Fruit fly (Drosophila melanogaster) whole organism, embryonic: Measurements from ENCODE around the gene CG13917.
A peak's percentile ranks its signal among the peaks of the same experiment; 100 is the strongest.

Experiments
- Adf1 ChIP-seq: fragments of 200-800 bp; sonication (Bioruptor generic); IDR thresholded peaks from 2 replicates; pipeline ENCODE4 v1.3.6; 2022; ENCODE audit warnings: missing biosample characterization, missing genetic modification characterization
- Atf3 ChIP-seq: fragments of 200-800 bp; sonication (Bioruptor generic); optimal IDR thresholded peaks from 3 replicates; lab custom pipeline; 2016; ENCODE audit warnings: missing biosample characterization, missing genetic modification characterization
- B-H1 ChIP-seq: fragments of 200-800 bp; sonication (Bioruptor generic); IDR thresholded peaks from 3 replicates; pipeline ENCODE4 v1.3.6; 2022; ENCODE audit warnings: missing biosample characterization, missing genetic modification characterization
- CG10147 ChIP-seq: fragments of 200-800 bp; sonication (Bioruptor generic); optimal IDR thresholded peaks from 2 replicates; lab custom pipeline; 2019; ENCODE audit warnings: missing biosample characterization, mild to moderate bottlenecking, missing genetic modification characterization, moderate library complexity
- CG10565 ChIP-seq: fragments of 200-800 bp; sonication (Bioruptor generic); optimal IDR thresholded peaks from 3 replicates; lab custom pipeline; 2016; ENCODE audit warnings: missing biosample characterization, mild to moderate bottlenecking, missing genetic modification characterization
- CG11504 ChIP-seq: fragments of 200-800 bp; sonication (Bioruptor generic); optimal IDR thresholded peaks from 3 replicates; lab custom pipeline; 2019; ENCODE audit warnings: missing biosample characterization, mild to moderate bottlenecking, missing genetic modification characterization, moderate library complexity
- CG17912 ChIP-seq: fragments of 200-800 bp; sonication (Bioruptor generic); optimal IDR thresholded peaks from 2 replicates; lab custom pipeline; 2018; ENCODE audit warnings: missing biosample characterization, mild to moderate bottlenecking, missing genetic modification characterization
- CG18764 ChIP-seq: fragments of 200-800 bp; sonication (Bioruptor generic); optimal IDR thresholded peaks from 3 replicates; lab custom pipeline; 2016; ENCODE audit warnings: missing biosample characterization, missing genetic modification characterization
- CG30020 ChIP-seq: fragments of 200-800 bp; optimal IDR thresholded peaks from 2 replicates; lab custom pipeline; 2019; ENCODE audit warnings: missing biosample characterization, mild to moderate bottlenecking, missing genetic modification characterization, moderate library complexity
- CG30431 ChIP-seq: fragments of 200-800 bp; sonication (Bioruptor generic); optimal IDR thresholded peaks from 2 replicates; lab custom pipeline; 2017; ENCODE audit warnings: missing biosample characterization, missing genetic modification characterization
- CG32532 ChIP-seq: fragments of 200-800 bp; sonication (Bioruptor generic); IDR thresholded peaks from 2 replicates; pipeline ENCODE4 v1.3.6; 2022; ENCODE audit warnings: missing biosample characterization, missing genetic modification characterization
- CG3838 ChIP-seq: fragments of 200-800 bp; sonication (Bioruptor generic); optimal IDR thresholded peaks from 3 replicates; lab custom pipeline; 2016; ENCODE audit warnings: missing biosample characterization, missing genetic modification characterization
- CG7786 ChIP-seq: fragments of 200-800 bp; sonication (Bioruptor generic); optimal IDR thresholded peaks from 2 replicates; lab custom pipeline; 2016; ENCODE audit warnings: missing biosample characterization, missing genetic modification characterization
- CG7987 ChIP-seq: fragments of 200-800 bp; sonication (Bioruptor generic); optimal IDR thresholded peaks from 2 replicates; lab custom pipeline; 2018; ENCODE audit warnings: missing biosample characterization, mild to moderate bottlenecking, missing genetic modification characterization, moderate library complexity
- D19B ChIP-seq: fragments of 200-800 bp; sonication (Bioruptor generic); optimal IDR thresholded peaks from 2 replicates; lab custom pipeline; 2017; ENCODE audit warnings: missing biosample characterization, mild to moderate bottlenecking, missing genetic modification characterization
- Gsc ChIP-seq: fragments of 200-800 bp; sonication (Bioruptor generic); IDR thresholded peaks from 2 replicates; pipeline ENCODE4 v1.3.6; 2022; ENCODE audit warnings: missing biosample characterization, missing genetic modification characterization
- HHEX ChIP-seq: fragments of 200-800 bp; sonication (Bioruptor generic); optimal IDR thresholded peaks from 3 replicates; lab custom pipeline; 2017; ENCODE audit warnings: missing biosample characterization, mild to moderate bottlenecking, missing genetic modification characterization, missing genetic modification reagents
- Hr51 ChIP-seq, 2 experiments: fragments of 200-800 bp; sonication (Bioruptor generic); optimal IDR thresholded peaks; 2 replicates in 1 of 2; 3 replicates in 1 of 2; lab custom pipeline; 2016 to 2018; ENCODE audit warnings: missing biosample characterization in 2 of 2, missing genetic modification characterization in 2 of 2, mild to moderate bottlenecking in 1 of 2, moderate library complexity in 1 of 2
- Lpt ChIP-seq: fragments of >200 bp; optimal IDR thresholded peaks from 2 replicates; lab custom pipeline; 2018; ENCODE audit warnings: missing biosample characterization, missing genetic modification characterization
- Stat92E ChIP-seq, 3 experiments: fragments of >200 bp in 2 of 3; fragments of 200-800 bp in 1 of 3; sonication (Bioruptor generic) in 1 of 3; optimal IDR thresholded peaks; 2 replicates each; lab custom pipeline; 2017 to 2019; ENCODE audit warnings: missing biosample characterization in 3 of 3, missing genetic modification characterization in 3 of 3, mild to moderate bottlenecking in 1 of 3, moderate library complexity in 1 of 3
- TFAM ChIP-seq: fragments of 200-800 bp; sonication (Bioruptor generic); optimal IDR thresholded peaks from 2 replicates; lab custom pipeline; 2017; ENCODE audit warnings: missing biosample characterization, missing genetic modification characterization, inconsistent platforms
- Usf ChIP-seq: fragments of 200-800 bp; sonication (Bioruptor generic); optimal IDR thresholded peaks from 2 replicates; lab custom pipeline; 2017; ENCODE audit warnings: missing genotype, missing biosample characterization, missing genetic modification characterization
- Vsx1 ChIP-seq: fragments of 200-800 bp; sonication (Bioruptor generic); optimal IDR thresholded peaks from 2 replicates; lab custom pipeline; 2017; ENCODE audit warnings: missing biosample characterization, mild to moderate bottlenecking, missing genetic modification characterization, missing genetic modification reagents
- ash1 ChIP-seq: fragments of 200-800 bp; sonication (Bioruptor generic); optimal IDR thresholded peaks from 2 replicates; lab custom pipeline; 2018; ENCODE audit warnings: missing biosample characterization, mild to moderate bottlenecking, missing genetic modification characterization
- bigmax ChIP-seq: fragments of 200-800 bp; sonication (Bioruptor generic); optimal IDR thresholded peaks from 2 replicates; lab custom pipeline; 2018; ENCODE audit warnings: missing biosample characterization, mild to moderate bottlenecking, missing genetic modification characterization
- caup ChIP-seq: fragments of 200-800 bp; sonication (Bioruptor generic); optimal IDR thresholded peaks from 3 replicates; lab custom pipeline; 2017; ENCODE audit warnings: missing biosample characterization, mild to moderate bottlenecking, missing genetic modification characterization, moderate library complexity; ENCODE audit not compliant: severe bottlenecking
- chif ChIP-seq, 2 experiments: fragments of 200-800 bp; sonication (Bioruptor generic); optimal IDR thresholded peaks; 3 replicates each; lab custom pipeline; 2016; ENCODE audit warnings: missing biosample characterization in 2 of 2, missing genetic modification characterization in 2 of 2
- dm ChIP-seq: fragments of 200-800 bp; sonication (Bioruptor generic); optimal IDR thresholded peaks from 3 replicates; lab custom pipeline; 2016; ENCODE audit warnings: missing biosample characterization, missing genetic modification characterization
- en ChIP-seq: fragments of 200-800 bp; sonication (Bioruptor generic); optimal IDR thresholded peaks from 2 replicates; lab custom pipeline; 2016; ENCODE audit warnings: missing biosample characterization, missing genetic modification characterization
- gcm ChIP-seq: fragments of 200-800 bp; sonication (Bioruptor generic); optimal IDR thresholded peaks from 2 replicates; lab custom pipeline; 2019; ENCODE audit warnings: missing biosample characterization, mild to moderate bottlenecking, missing genetic modification characterization, moderate library complexity
- gro ChIP-seq: fragments of 200-800 bp; sonication (Bioruptor generic); optimal IDR thresholded peaks from 2 replicates; lab custom pipeline; 2016; ENCODE audit warnings: missing biosample characterization, missing genetic modification characterization
- gsb-n ChIP-seq: fragments of 200-800 bp; sonication (Bioruptor generic); optimal IDR thresholded peaks from 3 replicates; lab custom pipeline; 2018; ENCODE audit warnings: missing biosample characterization, mild to moderate bottlenecking, missing genetic modification characterization
- h ChIP-seq: fragments of >200 bp; optimal IDR thresholded peaks from 2 replicates; lab custom pipeline; 2017
- hth ChIP-seq: fragments of >200 bp; optimal IDR thresholded peaks from 2 replicates; lab custom pipeline; 2017; ENCODE audit warnings: inconsistent platforms
- jing ChIP-seq: fragments of 200-800 bp; sonication (Bioruptor generic); optimal IDR thresholded peaks from 2 replicates; lab custom pipeline; 2018; ENCODE audit warnings: missing biosample characterization, mild to moderate bottlenecking, missing genetic modification characterization
- lilli ChIP-seq: fragments of 200-800 bp; sonication (Bioruptor generic); optimal IDR thresholded peaks from 3 replicates; lab custom pipeline; 2016; ENCODE audit warnings: missing biosample characterization, missing genetic modification characterization
- lmd ChIP-seq: fragments of 200-800 bp; sonication (Bioruptor generic); IDR thresholded peaks from 2 replicates; pipeline ENCODE4 v1.3.6; 2022; ENCODE audit warnings: missing biosample characterization, missing genetic modification characterization
- mam ChIP-seq: fragments of 200-800 bp; sonication (Bioruptor generic); optimal IDR thresholded peaks from 3 replicates; lab custom pipeline; 2016; ENCODE audit warnings: missing biosample characterization, missing genetic modification characterization
- nerfin-1 ChIP-seq: fragments of 200-800 bp; sonication (Bioruptor generic); optimal IDR thresholded peaks from 3 replicates; lab custom pipeline; 2019; ENCODE audit warnings: missing biosample characterization, mild to moderate bottlenecking, missing genetic modification characterization, moderate library complexity
- onecut ChIP-seq: fragments of 200-800 bp; sonication (Bioruptor generic); IDR thresholded peaks from 2 replicates; pipeline ENCODE4 v1.3.6; 2022; ENCODE audit warnings: missing biosample characterization, missing genetic modification characterization
- repo ChIP-seq: fragments of 200-800 bp; sonication (Bioruptor generic); optimal IDR thresholded peaks from 2 replicates; lab custom pipeline; 2016; ENCODE audit warnings: missing biosample characterization, missing genetic modification characterization
- rib ChIP-seq: fragments of 200-800 bp; sonication (Bioruptor generic); IDR thresholded peaks from 2 replicates; pipeline ENCODE4 v1.3.6; 2022; ENCODE audit warnings: missing biosample characterization, missing genetic modification characterization
- ro ChIP-seq: fragments of 200-800 bp; sonication (Bioruptor generic); IDR thresholded peaks from 2 replicates; pipeline ENCODE4 v1.3.6; 2022; ENCODE audit warnings: missing biosample characterization, missing genetic modification characterization
- tin ChIP-seq: fragments of 200-800 bp; sonication (Bioruptor generic); optimal IDR thresholded peaks from 3 replicates; lab custom pipeline; 2016; ENCODE audit warnings: missing biosample characterization, missing genetic modification characterization
- tup ChIP-seq: fragments of 200-800 bp; sonication (Bioruptor generic); optimal IDR thresholded peaks from 2 replicates; lab custom pipeline; 2016; ENCODE audit warnings: missing biosample characterization, mild to moderate bottlenecking, missing genetic modification characterization, moderate library complexity
- zen ChIP-seq: fragments of 200-800 bp; sonication (Bioruptor generic); optimal IDR thresholded peaks from 3 replicates; lab custom pipeline; 2018; ENCODE audit warnings: missing biosample characterization, mild to moderate bottlenecking, missing genetic modification characterization, moderate library complexity
- zf30C ChIP-seq: fragments of 200-800 bp; sonication (Bioruptor generic); optimal IDR thresholded peaks from 3 replicates; lab custom pipeline; 2018; ENCODE audit warnings: missing biosample characterization, mild to moderate bottlenecking, missing genetic modification characterization

The CG13917 gene

DNA sequence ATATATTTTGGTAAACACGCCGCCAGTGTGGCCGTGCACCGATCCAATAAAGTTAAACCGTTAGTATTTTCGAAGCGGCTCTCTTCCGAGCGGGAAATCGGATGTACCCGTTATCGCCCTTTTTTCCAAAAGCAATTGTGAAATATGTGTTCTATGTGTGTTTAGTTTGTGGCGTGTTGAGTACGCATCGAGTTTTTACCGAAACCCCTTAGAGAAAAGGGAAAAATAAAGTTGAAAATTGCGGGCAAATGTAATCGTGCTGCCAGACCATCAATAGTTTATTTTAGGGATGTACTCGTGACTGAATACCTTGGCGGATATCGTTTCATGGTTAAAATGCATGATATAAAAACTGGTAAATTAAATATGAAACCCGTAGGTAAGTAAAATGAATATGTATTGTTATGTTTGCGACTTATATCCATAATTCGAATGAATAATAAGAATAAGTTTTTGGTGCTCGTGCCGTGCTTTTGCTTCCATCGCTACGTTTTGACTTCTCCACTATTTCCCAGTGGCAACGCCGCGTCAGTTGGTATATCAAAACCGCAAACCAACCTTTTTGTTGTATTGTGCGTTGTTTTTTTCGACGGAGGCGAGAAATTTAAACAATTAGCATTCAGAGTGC lies 62.8 kb downstream of the CG13917 start, which contains the start of the genes Mettl2 and Bgb (continued):
- TF ChIP-seq zen (tag; lab: Kevin White, UChicago) (peak; percentile 74), CG17912 (GFP tag; lab: Kevin White, UChicago) (no peak), gsb-n (tag; lab: Kevin White, UChicago) (peak; percentile 49)

DNA sequence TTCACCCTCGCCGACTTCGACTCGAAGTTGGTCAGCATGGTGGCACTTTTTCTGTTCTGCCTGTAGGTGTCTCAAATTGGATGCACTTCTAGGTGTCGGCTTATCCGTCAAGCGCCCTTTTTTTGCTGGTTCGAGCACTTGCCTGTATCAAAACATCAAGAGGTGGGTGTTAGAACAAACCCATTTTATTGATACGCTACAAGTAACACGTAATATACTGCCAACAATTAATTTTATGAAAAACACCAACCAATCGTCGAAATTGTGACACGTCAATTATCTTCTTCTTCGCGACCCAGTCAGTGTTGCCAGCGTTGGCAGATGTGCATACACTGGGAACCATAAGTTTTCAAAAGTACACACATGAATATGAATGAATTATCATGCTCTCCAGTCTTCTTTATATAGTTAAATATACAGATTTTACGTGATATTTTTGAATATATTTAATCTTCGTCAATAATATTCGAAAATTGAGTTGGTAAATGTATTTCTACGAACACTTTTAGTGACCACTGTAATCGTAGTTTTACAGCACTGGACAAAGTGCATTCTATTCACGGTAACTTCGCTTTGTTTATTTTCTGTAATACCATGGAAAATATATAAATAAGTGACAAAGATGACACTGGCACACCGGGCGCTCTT lies 68.5 kb downstream of the CG13917 start, which contains the start of the genes alphaCOP and CG13919:
alphaCOP (minus strand) TSS at position 280 of the 648 bp plus-strand sequence.
CG13919 (plus strand) TSS at position 548 of the 648 bp plus-strand sequence.
- TF ChIP-seq CG32532 (GFP tag; lab: Robert Waterston, UW) (peak; percentile 97), CG3838 (peak; percentile 89), D19B (GFP tag; lab: Kevin White, UChicago) (peak; percentile 86), mam (GFP tag; lab: Kevin White, UChicago) (peak; percentile 95), bigmax (GFP tag; lab: Kevin White, UChicago) (peak; percentile 20), repo (GFP tag; lab: Kevin White, UChicago) (peak; percentile 89), ash1 (GFP tag; lab: Kevin White, UChicago) (peak; percentile 7), Gsc (GFP tag; lab: Robert Waterston, UW) (peak; percentile 87), en (GFP tag; lab: Kevin White, UChicago) (peak; percentile 65), CG30431 (peak; percentile 93), h (lab: Kevin White, UChicago) (no peak), HHEX (peak; percentile 94), CG10147 (GFP tag; lab: Kevin White, UChicago) (peak; percentile 90), CG11504 (peak; percentile 92), tup (peak; percentile 88), caup (GFP tag; lab: Kevin White, UChicago) (peak; percentile 94), Lpt (GFP tag; lab: Kevin White, UChicago) (no peak), nerfin-1 (tag; lab: Kevin White, UChicago) (peak; percentile 93), TFAM (GFP tag; lab: Kevin White, UChicago) (peak; percentile 75), chif (GFP tag; optimal IDR thresholded peaks at IDR 0.05; lab: Kevin White, UChicago) (peak; percentile 91 to 96), lmd (GFP tag; lab: Robert Waterston, UW) (peak; percentile 97), dm (GFP tag; lab: Kevin White, UChicago) (peak; percentile 82), CG18764 (GFP tag; lab: Kevin White, UChicago) (peak; percentile 88), onecut (GFP tag; lab: Robert Waterston, UW) (peak; percentile 82; the same call in 1 of the 2 replicates), zen (tag; lab: Kevin White, UChicago) (peak; percentile 89), zf30C (no peak), CG30020 (peak; percentile 86), Atf3 (GFP tag; lab: Kevin White, UChicago) (peak; percentile 85), hth (no peak), jing (GFP tag; lab: Kevin White, UChicago) (peak; percentile 90), rib (GFP tag; lab: Robert Waterston, UW) (peak; percentile 97), Vsx1 (peak; percentile 87), CG7786 (peak; percentile 87), gro (peak; percentile 86), Usf (GFP tag; lab: Kevin White, UChicago) (peak; percentile 89), ro (peak; percentile 94), lilli (GFP tag; lab: Kevin White, UChicago) (peak; percentile 98), Stat92E (GFP tag; optimal IDR thresholded peaks at IDR 0.05; lab: Kevin White, UChicago) (peak in 1 of 3 experiments; percentile 98), Hr51 (GFP tag; optimal IDR thresholded peaks at IDR 0.05; lab: Kevin White, UChicago) (peak; percentile 93 to 97), CG7987 (GFP tag; lab: Kevin White, UChicago) (peak; percentile 86), gcm (GFP tag; lab: Kevin White, UChicago) (peak; percentile 96), CG10565 (peak; percentile 62), B-H1 (GFP tag; lab: Robert Waterston, UW) (peak; percentile 97), tin (peak; percentile 93), Adf1 (GFP tag; lab: Robert Waterston, UW) (peak; percentile 85)
